Worm (Caenorhabditis elegans) whole organism, L4 larva: ENCODE measurements around the gene tin-9.1.
A peak's percentile ranks its signal among the peaks of the same experiment; 100 is the strongest.

ENCODE experiments used
- F37D6.2 ChIP-seq: sonication (generic microtip); optimal IDR thresholded peaks from 2 replicates; lab custom pipeline; 2016; ENCODE audit warnings: mild to moderate bottlenecking, missing genetic modification characterization, missing compliant biosample characterization
- R02D3.7 ChIP-seq: fragments of 150-350 bp; sonication (generic microtip); optimal IDR thresholded peaks from 3 replicates; lab custom pipeline; 2014; ENCODE audit warnings: missing biosample characterization, missing genetic modification characterization
- Y5F2A.4 ChIP-seq: fragments of 200-800 bp; sonication (Bioruptor generic); optimal IDR thresholded peaks from 2 replicates; lab custom pipeline; 2018; ENCODE audit warnings: mild to moderate bottlenecking, missing genetic modification characterization, missing compliant biosample characterization
- aha-1 ChIP-seq: fragments of 150-350 bp; peaks from one replicate; lab custom pipeline; 2014; ENCODE audit warnings: missing biosample characterization, missing genetic modification characterization
- aly-2 ChIP-seq: sonication (generic microtip); optimal IDR thresholded peaks from 2 replicates; lab custom pipeline; 2018; ENCODE audit warnings: missing biosample characterization, missing genetic modification characterization
- ceh-62 ChIP-seq: sonication (generic microtip); optimal IDR thresholded peaks from 2 replicates; lab custom pipeline; 2017; ENCODE audit warnings: missing biosample characterization, missing genetic modification characterization
- ces-1 ChIP-seq: fragments of 150-350 bp; sonication (generic microtip); optimal IDR thresholded peaks from 4 replicates; lab custom pipeline; 2014; ENCODE audit warnings: missing biosample characterization, missing genetic modification reagents, missing genetic modification characterization
- cey-2 ChIP-seq: sonication (generic microtip); optimal IDR thresholded peaks from 3 replicates; lab custom pipeline; 2017; ENCODE audit warnings: missing genetic modification characterization, mild to moderate bottlenecking, missing compliant biosample characterization, antibody characterized with exemption, borderline replicate concordance; ENCODE audit not compliant: insufficient read depth
- daf-16 ChIP-seq, 3 experiments: sonication (generic microtip); optimal IDR thresholded peaks; 2 replicates each; lab custom pipeline; 2016 to 2017; ENCODE audit warnings: missing genetic modification characterization in 3 of 3, missing genetic modification reagents in 3 of 3, mild to moderate bottlenecking in 2 of 3, missing compliant biosample characterization in 2 of 3, missing biosample characterization in 1 of 3, moderate library complexity in 1 of 3
- dmd-9 ChIP-seq: fragments of 200-800 bp; sonication (Bioruptor generic); IDR thresholded peaks from 2 replicates; pipeline ENCODE4 v1.3.6; 2022; ENCODE audit warnings: missing genetic modification reagents, missing genetic modification characterization, missing compliant biosample characterization
- dpl-1 ChIP-seq: fragments of 150-350 bp; optimal IDR thresholded peaks from 2 replicates; lab custom pipeline; 2014; ENCODE audit warnings: missing biosample characterization, missing genetic modification reagents, missing genetic modification characterization
- egl-27 ChIP-seq: sonication (generic microtip); optimal IDR thresholded peaks from 3 replicates; lab custom pipeline; 2017; ENCODE audit warnings: missing biosample characterization, missing genetic modification reagents, missing genetic modification characterization
- fkh-10 ChIP-seq: fragments of 150-350 bp; optimal IDR thresholded peaks from 2 replicates; lab custom pipeline; 2014; ENCODE audit warnings: missing biosample characterization, missing genetic modification reagents, missing genetic modification characterization
- hif-1 ChIP-seq, 2 experiments: sonication (generic microtip); optimal IDR thresholded peaks; 2 replicates each; lab custom pipeline; 2016 to 2017; ENCODE audit warnings: missing compliant biosample characterization in 2 of 2, missing genetic modification characterization in 2 of 2, missing genetic modification reagents in 2 of 2, missing genotype in 2 of 2, mild to moderate bottlenecking in 1 of 2
- lin-13 ChIP-seq: fragments of 150-350 bp; optimal IDR thresholded peaks from 2 replicates; lab custom pipeline; 2014; ENCODE audit warnings: missing biosample characterization, missing genetic modification reagents, missing genetic modification characterization
- lin-38 ChIP-seq: fragments of 200-800 bp; sonication (Bioruptor generic); IDR thresholded peaks from 2 replicates; pipeline ENCODE4 v1.3.6; 2022; ENCODE audit warnings: missing genetic modification reagents, missing genetic modification characterization, missing compliant biosample characterization
- lsy-2 ChIP-seq, 2 experiments: fragments of 150-350 bp in 1 of 2; sonication (generic microtip) in 1 of 2; optimal IDR thresholded peaks; 2 replicates each; lab custom pipeline; 2014 to 2017; ENCODE audit warnings: missing biosample characterization in 2 of 2, missing genetic modification characterization in 2 of 2
- madf-5 ChIP-seq, 2 experiments: fragments of 200-800 bp; sonication (Bioruptor generic); IDR thresholded peaks; 2 replicates each; pipeline ENCODE4 v1.3.6; 2022; ENCODE audit warnings: missing compliant biosample characterization in 2 of 2, missing genetic modification characterization in 2 of 2
- mep-1 ChIP-seq: fragments of 150-350 bp; sonication (generic microtip); optimal IDR thresholded peaks from 3 replicates; lab custom pipeline; 2014; ENCODE audit warnings: missing biosample characterization, missing genetic modification characterization
- mes-2 ChIP-seq: sonication (generic microtip); optimal IDR thresholded peaks from 2 replicates; lab custom pipeline; 2016; ENCODE audit warnings: missing genotype, mild to moderate bottlenecking, missing genetic modification characterization, missing compliant biosample characterization; ENCODE audit not compliant: poor library complexity, severe bottlenecking
- nhr-28 ChIP-seq: fragments of 150-350 bp; optimal IDR thresholded peaks from 2 replicates; lab custom pipeline; 2014; ENCODE audit warnings: missing biosample characterization, missing genetic modification characterization
- nhr-48 ChIP-seq: sonication (generic microtip); optimal IDR thresholded peaks from 2 replicates; lab custom pipeline; 2016; ENCODE audit warnings: mild to moderate bottlenecking, missing genetic modification characterization, missing compliant biosample characterization
- nhr-77 ChIP-seq: fragments of 150-350 bp; optimal IDR thresholded peaks from 2 replicates; lab custom pipeline; 2014; ENCODE audit warnings: missing biosample characterization, missing genetic modification characterization
- rbr-2 ChIP-seq: sonication (generic microtip); optimal IDR thresholded peaks from 2 replicates; lab custom pipeline; 2016; ENCODE audit warnings: missing genotype, missing genetic modification characterization, missing compliant biosample characterization
- sdz-12 ChIP-seq: fragments of 200-800 bp; sonication (Bioruptor generic); optimal IDR thresholded peaks from 2 replicates; lab custom pipeline; 2018; ENCODE audit warnings: mild to moderate bottlenecking, missing genetic modification characterization, missing compliant biosample characterization
- skn-1 ChIP-seq: fragments of 150-350 bp; optimal IDR thresholded peaks from 2 replicates; lab custom pipeline; 2014; ENCODE audit warnings: missing biosample characterization, missing genetic modification characterization
- unc-39 ChIP-seq: sonication (generic microtip); optimal IDR thresholded peaks from 2 replicates; lab custom pipeline; 2017; ENCODE audit warnings: missing biosample characterization, missing genetic modification characterization
- unc-62 ChIP-seq, 3 experiments: fragments of 150-350 bp in 1 of 3; sonication (generic microtip); optimal IDR thresholded peaks in 2 of 3; peaks in 1 of 3; 1 replicate in 1 of 3; 2 replicates in 2 of 3; lab custom pipeline; 2014 to 2017; ENCODE audit warnings: missing biosample characterization in 3 of 3, missing genetic modification characterization in 3 of 3, missing genetic modification reagents in 3 of 3, missing genotype in 1 of 3
- zip-2 ChIP-seq: fragments of 150-350 bp; optimal IDR thresholded peaks from 2 replicates; lab custom pipeline; 2014; ENCODE audit warnings: missing biosample characterization, missing genetic modification characterization

tin-9.1 gene

ce11 chrIV:7039476-7040261 is 4.7 kb downstream of the tin-9.1 start, which contains the start of the genes cogc-2 and klp-18 (continued):
- TF ChIP-seq nhr-28 (tag; lab: Kevin White, UChicago) (peak; percentile 60), F37D6.2 (tag; lab: Kevin White, UChicago) (peak; percentile 9), zip-2 (tag; lab: Kevin White, UChicago) (peak; percentile 28), rbr-2 (tag; lab: Kevin White, UChicago) (peak; percentile 57), egl-27 (tag; lab: Kevin White, UChicago) (no peak), madf-5 (GFP tag; IDR thresholded peaks at IDR 0.05; lab: Robert Waterston, UW) (no peak), unc-39 (no peak), fkh-10 (peak; percentile 37), Y5F2A.4 (no peak), dpl-1 (GFP tag; lab: Kevin White, UChicago) (peak; percentile 95), lin-38 (peak; percentile 94), nhr-77 (tag; lab: Kevin White, UChicago) (peak; percentile 56), cey-2 (tag; lab: Kevin White, UChicago) (no peak)
- TF ChIP-seq, all 104 proteins: peak for 40

- no peak for TF ChIP-seq ces-1 (GFP tag; lab: Kevin White, UChicago)
- peak in 1 of 2 experiments; percentile 86 for TF ChIP-seq unc-62 (GFP tag; optimal IDR thresholded peaks at IDR 0.05 in 1 of 2; lab: Kevin White, UChicago)
- no peak for TF ChIP-seq unc-62 (tag; optimal IDR thresholded peaks at IDR 0.05; lab: Kevin White, UChicago)
These were observed 7.6 kb downstream of the tin-9.1 start, which contains the start of gene ufl-1 for ce11 chrIV:7036790-7037189. Gene ufl-1 (minus strand): TSS chrIV:7036859.

ce11 chrIV:7035823-7036222 is 8.6 kb downstream of the tin-9.1 start, which contains the start of gene C06G3.3:
Gene C06G3.3 (plus strand): TSS chrIV:7036123.
- TF ChIP-seq lsy-2 (tag; optimal IDR thresholded peaks at IDR 0.05; lab: Kevin White, UChicago): no peak
- TF ChIP-seq aha-1 (tag; lab: Kevin White, UChicago): peak; percentile 46

- TF ChIP-seq skn-1: no peak
- no peak for TF ChIP-seq hif-1 (tag; optimal IDR thresholded peaks at IDR 0.05; lab: Kevin White, UChicago)
- no peak for TF ChIP-seq dmd-9 (GFP tag; lab: Robert Waterston, UW)
- no peak for TF ChIP-seq lin-13 (GFP tag; lab: Kevin White, UChicago)
- no peak for TF ChIP-seq daf-16 (GFP tag; optimal IDR thresholded peaks at IDR 0.05; lab: Kevin White, UChicago)
- TF ChIP-seq daf-16 (tag; optimal IDR thresholded peaks at IDR 0.05; lab: Kevin White, UChicago): no peak
- no peak for TF ChIP-seq R02D3.7 (tag; lab: Kevin White, UChicago)
- TF ChIP-seq mep-1 (tag; lab: Kevin White, UChicago): no peak
- TF ChIP-seq Y5F2A.4: no peak
- TF ChIP-seq nhr-48: no peak
- TF ChIP-seq ceh-62 (tag; lab: Kevin White, UChicago): no peak
- TF ChIP-seq sdz-12 (GFP tag; lab: Kevin White, UChicago): no peak
These were observed 11.9 kb downstream of the tin-9.1 start, which contains the start of gene C06G3.8 for ce11 chrIV:7032459-7032858. Gene C06G3.8 (minus strand): TSS chrIV:7032559.

ce11 chrIV:7031019-7031418 is 13.4 kb downstream of the tin-9.1 start:
- TF ChIP-seq aly-2 (tag; lab: Kevin White, UChicago): no peak
- peak; percentile 16 for TF ChIP-seq fkh-10
- peak; percentile 20 for TF ChIP-seq mes-2 (tag; lab: Kevin White, UChicago)
- TF ChIP-seq unc-62 (GFP tag; optimal IDR thresholded peaks at IDR 0.05 in 1 of 2; lab: Kevin White, UChicago): peak in 1 of 2 experiments; percentile 51
- TF ChIP-seq unc-62 (tag; optimal IDR thresholded peaks at IDR 0.05; lab: Kevin White, UChicago): no peak
- no peak for TF ChIP-seq madf-5 (GFP tag; IDR thresholded peaks at IDR 0.05; lab: Robert Waterston, UW)
